Worm (Caenorhabditis elegans) whole organism, late embryonic: ENCODE results near the gene comt-1.

Source experiments
- ceh-45 ChIP-seq: fragments of 200-800 bp; sonication (Bioruptor generic); IDR thresholded peaks from 2 replicates; pipeline ENCODE4 v1.3.6; 2022; ENCODE audit warnings: missing genetic modification reagents, missing genetic modification characterization, missing compliant biosample characterization
- pag-3 ChIP-seq: sonication (generic microtip); optimal IDR thresholded peaks from 2 replicates; lab custom pipeline; 2016; ENCODE audit warnings: missing compliant biosample characterization, missing genetic modification characterization, borderline replicate concordance

- TF ChIP-seq pag-3 (tag; lab: Kevin White, UChicago) (no peak), ceh-45 (GFP tag; lab: Robert Waterston, UW) (no peak)
These were observed 15.2 kb upstream of the comt-1 start for ce11 chrX:2877433-2877832.
